Fruit fly (Drosophila melanogaster): ENCODE measurements around the gene CG13004.

CG13004 gene

DNA sequence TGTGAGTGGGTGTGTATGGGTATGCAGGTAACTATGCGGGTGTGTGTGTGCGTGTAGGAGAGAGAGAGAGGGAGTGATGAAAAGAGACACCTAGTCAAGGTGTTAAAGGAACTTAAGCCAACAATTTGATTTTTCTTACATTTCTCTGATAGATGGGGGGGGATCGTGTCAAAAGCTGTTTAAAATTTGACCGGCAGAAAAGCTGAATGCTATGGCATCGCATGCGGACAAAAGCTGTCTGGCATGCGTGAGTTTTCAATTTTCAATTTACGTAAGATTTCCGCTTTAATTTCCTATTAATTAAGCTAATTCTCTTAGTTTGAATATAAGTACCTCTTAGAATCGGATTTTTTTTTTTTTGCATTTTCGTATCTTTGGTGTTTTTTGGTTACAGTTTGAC is 4.6 kb upstream of the CG13004 start (continued):
- TF ChIP-seq Gsc (GFP tag; IDR thresholded peaks at IDR 0.05) = no peak
- TF ChIP-seq D19B (GFP tag; optimal IDR thresholded peaks at IDR 0.05) = no peak
- TF ChIP-seq Neu2 (GFP tag; optimal IDR thresholded peaks at IDR 0.05; ENCODE audit: borderline replicate concordance) = no peak
- TF ChIP-seq nerfin-2 (GFP tag; IDR thresholded peaks at IDR 0.05; ENCODE audit: partially characterized antibody) = no peak
- peak; percentile 19 for TF ChIP-seq CG10209 (GFP tag; optimal IDR thresholded peaks at IDR 0.05)
- TF ChIP-seq lola (GFP tag; optimal IDR thresholded peaks at IDR 0.05) = no peak
- TF ChIP-seq fu2 (GFP tag; optimal IDR thresholded peaks at IDR 0.05) = no peak
- no peak for TF ChIP-seq eyg (GFP tag; optimal IDR thresholded peaks at IDR 0.05)
- TF ChIP-seq lbe (GFP tag; optimal IDR thresholded peaks at IDR 0.05) = no peak
- no peak; the same call in 1 of the 2 replicates for TF ChIP-seq CG13287 (GFP tag; IDR thresholded peaks at IDR 0.05; ENCODE audit: partially characterized antibody)
- no peak for TF ChIP-seq CG15514 (GFP tag; optimal IDR thresholded peaks at IDR 0.05)
- no peak for TF ChIP-seq CG11695 (GFP tag; IDR thresholded peaks at IDR 0.05)
- TF ChIP-seq CG8281 (tag; optimal IDR thresholded peaks at IDR 0.05) = no peak
- TF ChIP-seq HHEX (GFP tag; optimal IDR thresholded peaks at IDR 0.05) = no peak
- no peak for TF ChIP-seq CG7357 (GFP tag; IDR thresholded peaks at IDR 0.05)
- no peak for TF ChIP-seq tll (GFP tag; optimal IDR thresholded peaks at IDR 0.05)
- TF ChIP-seq prd (optimal IDR thresholded peaks at IDR 0.05) = no peak
- no peak for TF ChIP-seq prd (GFP tag; IDR thresholded peaks at IDR 0.05)
- TF ChIP-seq cato (GFP tag; optimal IDR thresholded peaks at IDR 0.05; ENCODE audit: borderline replicate concordance) = no peak
- TF ChIP-seq CG14667 (GFP tag; IDR thresholded peaks at IDR 0.05) = no peak
- TF ChIP-seq Med (GFP tag) = peak; percentile 78
- TF ChIP-seq knrl (GFP tag; IDR thresholded peaks at IDR 0.05; ENCODE audit: partially characterized antibody) = peak; percentile 45; the same call in 1 of the 3 replicates
- peak; percentile 43 for TF ChIP-seq CG1603 (tag; optimal IDR thresholded peaks at IDR 0.05)
- TF ChIP-seq CG17912 (GFP tag; optimal IDR thresholded peaks at IDR 0.05) = no peak
- no peak for TF ChIP-seq B-H1 (GFP tag; IDR thresholded peaks at IDR 0.05)
- no peak for TF ChIP-seq ap (GFP tag; IDR thresholded peaks at IDR 0.05)
- TF ChIP-seq dm (GFP tag; optimal IDR thresholded peaks at IDR 0.05) = no peak
- no peak for TF ChIP-seq CG14710 (tag; optimal IDR thresholded peaks at IDR 0.05)
- no peak for TF ChIP-seq CG3726 (GFP tag; IDR thresholded peaks at IDR 0.05)
- no peak for TF ChIP-seq CG1792 (GFP tag; optimal IDR thresholded peaks at IDR 0.05)
- peak; percentile 99 for TF ChIP-seq CG18011 (GFP tag; optimal IDR thresholded peaks at IDR 0.05)
- TF ChIP-seq bab2 (GFP tag; optimal IDR thresholded peaks at IDR 0.05) = no peak
- TF ChIP-seq pb (GFP tag; optimal IDR thresholded peaks at IDR 0.05) = no peak
- no peak for TF ChIP-seq CG33557 (GFP tag; optimal IDR thresholded peaks at IDR 0.05)
- no peak for TF ChIP-seq twi (tag; optimal IDR thresholded peaks at IDR 0.05)
- 0 out of 2 replicates have a peak, but pooled peaks have one; percentile 9 for TF ChIP-seq CG14441 (GFP tag; IDR thresholded peaks at IDR 0.05)
- TF ChIP-seq ham (GFP tag; IDR thresholded peaks at IDR 0.05) = no peak
- no peak for TF ChIP-seq Mes4 (GFP tag; optimal IDR thresholded peaks at IDR 0.05)
- no peak for TF ChIP-seq CG15269 (tag; optimal IDR thresholded peaks at IDR 0.05)
- TF ChIP-seq CG8924 (tag; optimal IDR thresholded peaks at IDR 0.05) = no peak
- TF ChIP-seq HLH4C (GFP tag; IDR thresholded peaks at IDR 0.05; ENCODE audit: partially characterized antibody) = no peak
- no peak for TF ChIP-seq CG13424 (tag; optimal IDR thresholded peaks at IDR 0.05)
- peak in 1 of 2 experiments; percentile 33 for TF ChIP-seq dpn (GFP tag; optimal IDR thresholded peaks at IDR 0.05)
- no peak for TF ChIP-seq CG12391 (tag; optimal IDR thresholded peaks at IDR 0.05)
- no peak for TF ChIP-seq unc-4 (GFP tag; IDR thresholded peaks at IDR 0.05; ENCODE audit: partially characterized antibody)
- TF ChIP-seq NC2β (GFP tag; optimal IDR thresholded peaks at IDR 0.05) = no peak
- TF ChIP-seq slp2 (GFP tag; optimal IDR thresholded peaks at IDR 0.05) = no peak
- TF ChIP-seq phol (tag; optimal IDR thresholded peaks at IDR 0.05) = peak; percentile 9
- TF ChIP-seq CG4730 (GFP tag; IDR thresholded peaks at IDR 0.05) = no peak
- TF ChIP-seq CG10462 (GFP tag; optimal IDR thresholded peaks at IDR 0.05) = no peak

All from whole organism, embryonic.